Fruit fly (Drosophila melanogaster) whole organism, embryonic: ENCODE results near the gene puc.

ENCODE experiments used
- Aef1 ChIP-seq: fragments of 200-800 bp; sonication (Bioruptor generic); IDR thresholded peaks from 3 replicates; pipeline ENCODE4 v1.3.6; 2022; ENCODE audit warnings: missing biosample characterization, missing genetic modification characterization
- Atf6 ChIP-seq: fragments of 200-800 bp; sonication (Bioruptor generic); IDR thresholded peaks from 2 replicates; pipeline ENCODE4 v1.3.6; 2022; ENCODE audit warnings: missing biosample characterization, missing genetic modification characterization
- Bgb ChIP-seq: fragments of 200-800 bp; sonication (Bioruptor generic); IDR thresholded peaks from 2 replicates; pipeline ENCODE4 v1.3.6; 2022; ENCODE audit warnings: missing biosample characterization, missing genetic modification characterization; ENCODE audit not compliant: partially characterized antibody
- CG11085 ChIP-seq: fragments of 200-800 bp; sonication (Bioruptor generic); IDR thresholded peaks from 2 replicates; pipeline ENCODE4 v1.3.6; 2022; ENCODE audit warnings: missing biosample characterization, missing genetic modification characterization
- CG11093 ChIP-seq: fragments of 200-800 bp; sonication (Bioruptor generic); IDR thresholded peaks from 3 replicates; pipeline ENCODE4 v1.3.6; 2022; ENCODE audit warnings: missing biosample characterization, missing genetic modification characterization
- CG12219 ChIP-seq: fragments of 200-800 bp; sonication (Bioruptor generic); optimal IDR thresholded peaks from 3 replicates; lab custom pipeline; 2018; ENCODE audit warnings: missing biosample characterization, mild to moderate bottlenecking, missing genetic modification characterization
- CG12391 ChIP-seq: fragments of 200-800 bp; sonication (Bioruptor generic); optimal IDR thresholded peaks from 3 replicates; lab custom pipeline; 2018; ENCODE audit warnings: missing biosample characterization, mild to moderate bottlenecking, missing genetic modification characterization, moderate library complexity
- CG12744 ChIP-seq: fragments of 200-800 bp; sonication (Bioruptor generic); optimal IDR thresholded peaks from 2 replicates; lab custom pipeline; 2016; ENCODE audit warnings: missing biosample characterization, missing genetic modification characterization
- CG13894 ChIP-seq: fragments of 200-800 bp; sonication (Bioruptor generic); optimal IDR thresholded peaks from 3 replicates; lab custom pipeline; 2018; ENCODE audit warnings: missing biosample characterization, mild to moderate bottlenecking, missing genetic modification characterization, moderate library complexity
- CG17568 ChIP-seq: fragments of 200-800 bp; sonication (Bioruptor generic); optimal IDR thresholded peaks from 2 replicates; lab custom pipeline; 2018; ENCODE audit warnings: missing biosample characterization, mild to moderate bottlenecking, missing genetic modification characterization, moderate library complexity
- CG17912 ChIP-seq: fragments of 200-800 bp; sonication (Bioruptor generic); optimal IDR thresholded peaks from 2 replicates; lab custom pipeline; 2018; ENCODE audit warnings: missing biosample characterization, mild to moderate bottlenecking, missing genetic modification characterization
- CG2199 ChIP-seq: fragments of 200-800 bp; sonication (Bioruptor generic); IDR thresholded peaks from 3 replicates; pipeline ENCODE4 v1.3.6; 2022; ENCODE audit warnings: missing biosample characterization, missing genetic modification characterization
- CG2712 ChIP-seq: fragments of 200-800 bp; optimal IDR thresholded peaks from 3 replicates; lab custom pipeline; 2019; ENCODE audit warnings: missing biosample characterization, mild to moderate bottlenecking, missing genetic modification characterization, moderate library complexity
- CG30020 ChIP-seq: fragments of 200-800 bp; optimal IDR thresholded peaks from 2 replicates; lab custom pipeline; 2019; ENCODE audit warnings: missing biosample characterization, mild to moderate bottlenecking, missing genetic modification characterization, moderate library complexity
- CG3407 ChIP-seq: fragments of 200-800 bp; sonication (Bioruptor generic); optimal IDR thresholded peaks from 2 replicates; lab custom pipeline; 2018; ENCODE audit warnings: missing biosample characterization, mild to moderate bottlenecking, missing genetic modification characterization
- CG34224 ChIP-seq: fragments of 200-800 bp; sonication (Bioruptor generic); IDR thresholded peaks from 3 replicates; pipeline ENCODE4 v1.3.6; 2022; ENCODE audit warnings: missing biosample characterization, missing genetic modification characterization; ENCODE audit not compliant: partially characterized antibody
- CG3847 ChIP-seq: fragments of 200-800 bp; sonication (Bioruptor generic); IDR thresholded peaks from 2 replicates; pipeline ENCODE4 v1.3.6; 2022; ENCODE audit warnings: missing biosample characterization, missing genetic modification characterization
- CG7357 ChIP-seq: fragments of 200-800 bp; sonication (Bioruptor generic); IDR thresholded peaks from 3 replicates; pipeline ENCODE4 v1.3.6; 2022; ENCODE audit warnings: missing biosample characterization, missing genetic modification characterization
- CG8478 ChIP-seq: fragments of >200 bp; optimal IDR thresholded peaks from 2 replicates; lab custom pipeline; 2018
- Chrac-16 ChIP-seq: fragments of 200-800 bp; sonication (Bioruptor generic); optimal IDR thresholded peaks from 3 replicates; lab custom pipeline; 2016; ENCODE audit warnings: missing biosample characterization, missing genetic modification characterization
- CkIIα-i1 ChIP-seq: fragments of 200-800 bp; sonication (Bioruptor generic); IDR thresholded peaks from 2 replicates; pipeline ENCODE4 v1.3.6; 2022; ENCODE audit warnings: missing biosample characterization, missing genetic modification characterization
- HmgD ChIP-seq: fragments of 200-800 bp; sonication (Bioruptor generic); optimal IDR thresholded peaks from 3 replicates; lab custom pipeline; 2016; ENCODE audit warnings: missing biosample characterization, missing genetic modification characterization
- Hmr ChIP-seq: fragments of 200-800 bp; sonication (Bioruptor generic); optimal IDR thresholded peaks from 3 replicates; lab custom pipeline; 2017; ENCODE audit warnings: mild to moderate bottlenecking, missing biosample characterization, missing genetic modification reagents, missing genetic modification characterization
- Lhr ChIP-seq: fragments of 200-800 bp; sonication (Bioruptor generic); optimal IDR thresholded peaks from 3 replicates; lab custom pipeline; 2017; ENCODE audit warnings: mild to moderate bottlenecking, missing biosample characterization, missing genetic modification reagents, missing genetic modification characterization
- Lim3 ChIP-seq: fragments of 200-800 bp; sonication (Bioruptor generic); IDR thresholded peaks from 2 replicates; pipeline ENCODE4 v1.3.6; 2022; ENCODE audit warnings: missing biosample characterization, missing genetic modification characterization
- MBD-R2 ChIP-seq: fragments of 200-800 bp; sonication (Bioruptor generic); IDR thresholded peaks from 2 replicates; pipeline ENCODE4 v1.3.6; 2022; ENCODE audit warnings: missing biosample characterization, missing genetic modification characterization
- Oaz ChIP-seq: fragments of 200-800 bp; sonication (Bioruptor generic); IDR thresholded peaks from 2 replicates; pipeline ENCODE4 v1.3.6; 2022; ENCODE audit warnings: missing biosample characterization, missing genetic modification characterization
- Opbp ChIP-seq: fragments of 200-800 bp; sonication (Bioruptor generic); IDR thresholded peaks from 3 replicates; pipeline ENCODE4 v1.3.6; 2022; ENCODE audit warnings: missing biosample characterization, missing genetic modification characterization; ENCODE audit not compliant: partially characterized antibody
- Optix ChIP-seq: fragments of 200-800 bp; sonication (Bioruptor generic); IDR thresholded peaks from 3 replicates; pipeline ENCODE4 v1.3.6; 2022; ENCODE audit warnings: missing biosample characterization, missing genetic modification characterization
- Scr ChIP-seq: fragments of 200-800 bp; sonication (Bioruptor generic); IDR thresholded peaks from 2 replicates; pipeline ENCODE4 v1.3.6; 2022; ENCODE audit warnings: missing biosample characterization, missing genetic modification characterization; ENCODE audit not compliant: partially characterized antibody
- Sry-δ ChIP-seq: fragments of 200-800 bp; sonication (Bioruptor generic); optimal IDR thresholded peaks from 2 replicates; lab custom pipeline; 2016; ENCODE audit warnings: missing biosample characterization, missing genetic modification characterization
- YL-1 ChIP-seq: fragments of 200-800 bp; sonication (Bioruptor generic); optimal IDR thresholded peaks from 3 replicates; lab custom pipeline; 2017; ENCODE audit warnings: missing biosample characterization, mild to moderate bottlenecking, missing genetic modification characterization
- ac ChIP-seq: fragments of 200-800 bp; sonication (Bioruptor generic); optimal IDR thresholded peaks from 3 replicates; lab custom pipeline; 2017; ENCODE audit warnings: missing biosample characterization, mild to moderate bottlenecking, missing genetic modification characterization
- amos ChIP-seq: fragments of 200-800 bp; sonication (Bioruptor generic); IDR thresholded peaks from 2 replicates; pipeline ENCODE4 v1.3.6; 2022; ENCODE audit warnings: missing biosample characterization, missing genetic modification characterization; ENCODE audit not compliant: partially characterized antibody
- bbx ChIP-seq: fragments of 200-800 bp; sonication (Bioruptor generic); IDR thresholded peaks from 2 replicates; pipeline ENCODE4 v1.3.6; 2022; ENCODE audit warnings: missing biosample characterization, missing genetic modification characterization; ENCODE audit not compliant: partially characterized antibody
- bowl ChIP-seq: fragments of 200-800 bp; sonication (Bioruptor generic); IDR thresholded peaks from 2 replicates; pipeline ENCODE4 v1.3.6; 2022; ENCODE audit warnings: missing biosample characterization, missing genetic modification characterization
- crp ChIP-seq, 2 experiments: fragments of 200-800 bp; sonication (Bioruptor generic); optimal IDR thresholded peaks; 2 replicates in 1 of 2; 3 replicates in 1 of 2; lab custom pipeline; 2017; ENCODE audit warnings: missing biosample characterization in 2 of 2, missing genetic modification characterization in 2 of 2, mild to moderate bottlenecking in 1 of 2, moderate library complexity in 1 of 2
- esg ChIP-seq: fragments of 200-800 bp; sonication (Bioruptor generic); conservative IDR thresholded peaks from 2 replicates; pipeline ENCODE4 v1.3.6; 2022; ENCODE audit warnings: missing biosample characterization, missing genetic modification characterization
- ewg ChIP-seq: fragments of 200-800 bp; sonication (Bioruptor generic); optimal IDR thresholded peaks from 3 replicates; lab custom pipeline; 2017; ENCODE audit warnings: mild to moderate bottlenecking, missing biosample characterization, missing genetic modification reagents, missing genetic modification characterization
- eyg ChIP-seq: fragments of 200-800 bp; sonication (Bioruptor generic); optimal IDR thresholded peaks from 3 replicates; lab custom pipeline; 2016; ENCODE audit warnings: missing biosample characterization, missing genetic modification characterization
- fd96Cb ChIP-seq: fragments of 200-800 bp; sonication (Bioruptor generic); optimal IDR thresholded peaks from 2 replicates; lab custom pipeline; 2018; ENCODE audit warnings: missing biosample characterization, mild to moderate bottlenecking, missing genetic modification characterization, moderate library complexity
- kah ChIP-seq: fragments of 200-800 bp; sonication (Bioruptor generic); optimal IDR thresholded peaks from 2 replicates; lab custom pipeline; 2018; ENCODE audit warnings: missing biosample characterization, mild to moderate bottlenecking, missing genetic modification characterization
- luna ChIP-seq: fragments of 200-800 bp; sonication (Bioruptor generic); optimal IDR thresholded peaks from 2 replicates; lab custom pipeline; 2016; ENCODE audit warnings: missing biosample characterization, missing genetic modification characterization
- maf-S ChIP-seq: fragments of 200-800 bp; sonication (Bioruptor generic); optimal IDR thresholded peaks from 2 replicates; lab custom pipeline; 2016; ENCODE audit warnings: missing biosample characterization, missing genetic modification characterization
- oc ChIP-seq: fragments of 200-800 bp; sonication (Bioruptor generic); optimal IDR thresholded peaks from 2 replicates; lab custom pipeline; 2018; ENCODE audit warnings: missing biosample characterization, mild to moderate bottlenecking, missing genetic modification characterization, moderate library complexity
- run ChIP-seq: fragments of 200-800 bp; sonication (Bioruptor generic); optimal IDR thresholded peaks from 3 replicates; lab custom pipeline; 2018; ENCODE audit warnings: missing biosample characterization, mild to moderate bottlenecking, missing genetic modification characterization
- seq ChIP-seq: fragments of 200-800 bp; sonication (Bioruptor generic); IDR thresholded peaks from 2 replicates; pipeline ENCODE4 v1.3.6; 2022; ENCODE audit warnings: missing biosample characterization, missing genetic modification characterization
- zf30C ChIP-seq: fragments of 200-800 bp; sonication (Bioruptor generic); optimal IDR thresholded peaks from 3 replicates; lab custom pipeline; 2018; ENCODE audit warnings: missing biosample characterization, mild to moderate bottlenecking, missing genetic modification characterization

The puc gene

dm6 chr3R:8119457-8120337 is 14.6 kb downstream of the puc start (continued):
- TF ChIP-seq zf30C (GFP tag; lab: Kevin White, UChicago) (peak; percentile 81), MBD-R2 (GFP tag; lab: Robert Waterston, UW) (peak; percentile 25; the same call in 1 of the 2 replicates), CG2712 (peak; percentile 73), CG3847 (GFP tag; lab: Robert Waterston, UW) (peak; percentile 59), Oaz (GFP tag; lab: Robert Waterston, UW) (no peak), luna (no peak), crp (GFP tag; optimal IDR thresholded peaks at IDR 0.05; lab: Kevin White, UChicago) (no peak), Atf6 (GFP tag; lab: Robert Waterston, UW) (peak; percentile 74), CG12391 (peak; percentile 78), CG11085 (GFP tag; lab: Robert Waterston, UW) (peak; percentile 51; the same call in 1 of the 2 replicates), ewg (GFP tag; lab: Kevin White, UChicago) (no peak), eyg (no peak), Hmr (peak; percentile 80), CG34224 (GFP tag; lab: Robert Waterston, UW) (peak; percentile 22; the same call in 2 of the 3 replicates), ac (no peak), CG12744 (no peak), CG8478 (lab: Kevin White, UChicago) (no peak), maf-S (GFP tag; lab: Kevin White, UChicago) (no peak), Scr (GFP tag; lab: Robert Waterston, UW) (no peak), oc (tag; lab: Kevin White, UChicago) (peak; percentile 2), run (tag; lab: Kevin White, UChicago) (peak; percentile 62), Aef1 (GFP tag; lab: Robert Waterston, UW) (peak; percentile 71), bowl (GFP tag; lab: Robert Waterston, UW) (no peak), amos (GFP tag; lab: Robert Waterston, UW) (no peak), CG13894 (tag; lab: Kevin White, UChicago) (peak; percentile 85), CG17568 (GFP tag; lab: Kevin White, UChicago) (peak; percentile 51), Optix (no peak), esg (peak; percentile 47), Lim3 (GFP tag; lab: Robert Waterston, UW) (no peak), CG2199 (GFP tag; lab: Robert Waterston, UW) (peak; percentile 79), Chrac-16 (GFP tag; lab: Kevin White, UChicago) (peak; percentile 15), Sry-δ (peak; percentile 15), Bgb (GFP tag; lab: Robert Waterston, UW) (peak; percentile 39; the same call in 1 of the 2 replicates), Opbp (GFP tag; lab: Robert Waterston, UW) (no peak), kah (GFP tag; lab: Kevin White, UChicago) (peak; percentile 34), Lhr (GFP tag; lab: Kevin White, UChicago) (no peak), CkIIα-i1 (GFP tag; lab: Robert Waterston, UW) (no peak), seq (GFP tag; lab: Robert Waterston, UW) (peak; percentile 6; the same call in 1 of the 2 replicates), HmgD (no peak), fd96Cb (tag; lab: Kevin White, UChicago) (peak; percentile 66), CG11093 (GFP tag; lab: Robert Waterston, UW) (peak; percentile 63; the same call in 1 of the 3 replicates), bbx (GFP tag; lab: Robert Waterston, UW) (peak; percentile 45; the same call in 1 of the 2 replicates), CG7357 (GFP tag; lab: Robert Waterston, UW) (peak; percentile 45; the same call in 2 of the 3 replicates), CG12219 (no peak), CG3407 (GFP tag; lab: Kevin White, UChicago) (no peak), CG30020 (tag; lab: Kevin White, UChicago) (no peak), CG17912 (GFP tag; lab: Kevin White, UChicago) (peak; percentile 29), YL-1 (GFP tag; lab: Kevin White, UChicago) (no peak)
